Worm (Caenorhabditis elegans): ENCODE measurements around the gene egl-19.

egl-19 gene

ce11 chrIV:7426055-7426454, 20.7 kb downstream of the egl-19 start (continued):
- TF ChIP-seq nhr-20 (tag; optimal IDR thresholded peaks at IDR 0.05) (peak; percentile 31), pqm-1 (tag; optimal IDR thresholded peaks at IDR 0.05) (no peak), lin-35 (GFP tag; optimal IDR thresholded peaks at IDR 0.05) (no peak), C04F5.9 (tag; optimal IDR thresholded peaks at IDR 0.05) (no peak), dsc-1 (tag; optimal IDR thresholded peaks at IDR 0.05) (no peak), ceh-63 (GFP tag; optimal IDR thresholded peaks at IDR 0.05) (no peak), tbx-2 (tag; optimal IDR thresholded peaks at IDR 0.05) (peak; percentile 14), jun-1 (tag; optimal IDR thresholded peaks at IDR 0.05) (no peak), Y116A8C.19 (tag; optimal IDR thresholded peaks at IDR 0.05; ENCODE audit: borderline replicate concordance) (no peak), ama-1 (optimal IDR thresholded peaks at IDR 0.05) (no peak), hpl-2 (GFP tag; optimal IDR thresholded peaks at IDR 0.05) (no peak), skn-1 (tag; optimal IDR thresholded peaks at IDR 0.05) (no peak), snpc-4 (tag; optimal IDR thresholded peaks at IDR 0.05) (no peak), vab-15 (tag; optimal IDR thresholded peaks at IDR 0.05) (no peak), lin-39 (tag; optimal IDR thresholded peaks at IDR 0.05) (no peak), lir-3 (tag; optimal IDR thresholded peaks at IDR 0.05; ENCODE audit: poor library complexity) (no peak), nhr-19 (GFP tag; conservative IDR thresholded peaks at IDR 0.05) (peak; percentile 47)

DNA sequence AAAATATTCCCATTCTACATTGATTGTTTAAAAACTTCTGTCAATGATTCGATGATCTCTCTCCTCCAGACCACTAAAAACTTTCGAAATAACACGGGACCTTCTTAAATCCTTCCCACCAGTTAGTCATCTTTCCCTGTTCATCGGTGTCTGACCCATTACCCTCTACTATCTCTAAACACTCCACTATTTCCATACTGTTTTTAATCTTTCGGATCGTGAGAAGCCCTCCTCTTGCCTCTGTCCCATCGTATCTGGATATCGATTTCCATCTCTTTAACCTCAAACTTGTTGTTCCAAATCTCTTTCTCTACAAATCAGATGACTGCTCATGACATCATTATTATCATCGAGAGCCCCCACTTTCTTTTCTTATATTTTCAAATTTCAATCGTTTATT, 23.0 kb downstream of the egl-19 start:
- peak; percentile 55 for TF ChIP-seq rnt-1 (tag; optimal IDR thresholded peaks at IDR 0.05)
- TF ChIP-seq nhr-19 (GFP tag; conservative IDR thresholded peaks at IDR 0.05) = no peak
- no peak for TF ChIP-seq efl-1 (optimal IDR thresholded peaks at IDR 0.05)
- TF ChIP-seq efl-1 (GFP tag; optimal IDR thresholded peaks at IDR 0.05 in 1 of 2) = peak in 1 of 2 experiments; percentile 79
- TF ChIP-seq lsy-2 (tag; optimal IDR thresholded peaks at IDR 0.05) = peak; percentile 6 to 33
- peak; percentile 1 for TF ChIP-seq dsc-1 (tag; optimal IDR thresholded peaks at IDR 0.05)
- peak; percentile 10 for TF ChIP-seq unc-130 (tag; optimal IDR thresholded peaks at IDR 0.05)

ce11 chrIV:7428998-7429397, 23.6 kb downstream of the egl-19 start:
- TF ChIP-seq lin-14 (GFP tag; optimal IDR thresholded peaks at IDR 0.05) = peak; percentile 78
- TF ChIP-seq rnt-1 (tag; optimal IDR thresholded peaks at IDR 0.05) = peak; percentile 82
- no peak for TF ChIP-seq mef-2 (tag; optimal IDR thresholded peaks at IDR 0.05)
- TF ChIP-seq egl-13 (tag; optimal IDR thresholded peaks at IDR 0.05) = no peak
- no peak for TF ChIP-seq unc-98 (GFP tag; IDR thresholded peaks at IDR 0.05)
- TF ChIP-seq Y116A8C.19 (tag; optimal IDR thresholded peaks at IDR 0.05; ENCODE audit: borderline replicate concordance) = no peak
- no peak for TF ChIP-seq mdl-1 (tag; optimal IDR thresholded peaks at IDR 0.05)
- TF ChIP-seq nhr-71 (tag; optimal IDR thresholded peaks at IDR 0.05) = peak; percentile 54
- peak; percentile 44 for TF ChIP-seq lin-39 (tag; optimal IDR thresholded peaks at IDR 0.05)
- TF ChIP-seq ceh-88 (GFP tag; IDR thresholded peaks at IDR 0.05) = no peak
- TF ChIP-seq ces-1 (GFP tag; optimal IDR thresholded peaks at IDR 0.05) = no peak
- TF ChIP-seq egl-27 (tag; optimal IDR thresholded peaks at IDR 0.05) = no peak
- TF ChIP-seq lsy-2 (tag; optimal IDR thresholded peaks at IDR 0.05) = peak in 1 of 2 experiments; percentile 39
- peak; percentile 17; the same call in 1 of the 2 replicates for TF ChIP-seq nhr-19 (GFP tag; conservative IDR thresholded peaks at IDR 0.05)
- TF ChIP-seq pqm-1 (tag; optimal IDR thresholded peaks at IDR 0.05) = no peak
- no peak for TF ChIP-seq hpl-2 (GFP tag; optimal IDR thresholded peaks at IDR 0.05)
- TF ChIP-seq pag-3 (tag; optimal IDR thresholded peaks at IDR 0.05; ENCODE audit: borderline replicate concordance, insufficient read depth) = no peak
- peak; percentile 37 for TF ChIP-seq unc-130 (tag; optimal IDR thresholded peaks at IDR 0.05)
- TF ChIP-seq hlh-4 (tag; optimal IDR thresholded peaks at IDR 0.05) = no peak

DNA sequence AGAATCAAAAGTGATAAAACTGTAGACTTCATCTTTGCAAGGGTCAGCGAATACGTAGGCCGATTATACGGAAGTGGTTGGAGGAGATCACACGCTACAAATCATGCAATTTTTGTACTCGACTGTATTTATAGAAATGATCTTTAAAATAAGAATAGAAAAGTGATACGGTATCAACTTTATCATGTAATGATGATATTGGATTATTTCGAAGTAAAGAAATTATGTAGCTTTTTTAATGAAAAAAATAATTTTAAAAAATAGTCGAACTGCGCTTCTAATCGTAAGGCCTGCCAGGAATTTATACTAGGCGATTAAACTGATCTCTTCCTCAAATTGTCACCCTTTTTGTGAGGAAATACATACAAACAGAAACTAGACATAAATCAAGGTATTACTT, 28.5 kb downstream of the egl-19 start, which contains the start of gene B0496.11:
TSS of gene B0496.11 (minus strand) at position 101 of the 400 bp plus-strand sequence.
- TF ChIP-seq ztf-4 (tag; optimal IDR thresholded peaks at IDR 0.05) = no peak
- no peak for TF ChIP-seq ceh-88 (GFP tag; IDR thresholded peaks at IDR 0.05)
- TF ChIP-seq unc-86 (tag; optimal IDR thresholded peaks at IDR 0.05) = no peak
- no peak for TF ChIP-seq efl-3 (GFP tag; optimal IDR thresholded peaks at IDR 0.05)
- no peak for TF ChIP-seq alr-1 (tag; optimal IDR thresholded peaks at IDR 0.05; ENCODE audit: borderline replicate concordance)
- no peak for TF ChIP-seq irx-1 (tag; optimal IDR thresholded peaks at IDR 0.05)
- TF ChIP-seq zag-1 (tag; optimal IDR thresholded peaks at IDR 0.05) = no peak
- no peak for TF ChIP-seq fkh-8 (tag; optimal IDR thresholded peaks at IDR 0.05)
- TF ChIP-seq tlp-1 (tag; optimal IDR thresholded peaks at IDR 0.05) = no peak
- no peak for TF ChIP-seq lin-15B (tag; optimal IDR thresholded peaks at IDR 0.05)
- TF ChIP-seq nhr-11 (tag; optimal IDR thresholded peaks at IDR 0.05) = no peak
- TF ChIP-seq lin-13 (GFP tag; optimal IDR thresholded peaks at IDR 0.05) = no peak
- TF ChIP-seq C16A3.4 (tag; optimal IDR thresholded peaks at IDR 0.05) = no peak
- no peak for TF ChIP-seq unc-98 (GFP tag; IDR thresholded peaks at IDR 0.05)

Measured in whole organism, L1 larva.